Worm (Caenorhabditis elegans) whole organism, young adult: ENCODE data around the gene sdz-9.

Source experiments
- F23B12.7 ChIP-seq: sonication (generic microtip); optimal IDR thresholded peaks from 2 replicates; lab custom pipeline; 2017; ENCODE audit warnings: missing genetic modification characterization, mild to moderate bottlenecking, missing compliant biosample characterization, antibody characterized with exemption, moderate library complexity; ENCODE audit not compliant: insufficient read depth
- F55B11.4 ChIP-seq: sonication (generic microtip); optimal IDR thresholded peaks from 2 replicates; lab custom pipeline; 2016; ENCODE audit warnings: missing compliant biosample characterization, missing genetic modification characterization, borderline replicate concordance; ENCODE audit not compliant: insufficient read depth
- Y53F4B.3 ChIP-seq: fragments of 200-800 bp; sonication (Bioruptor generic); IDR thresholded peaks from 2 replicates; pipeline ENCODE4 v1.3.6; 2022; ENCODE audit warnings: missing genetic modification reagents, missing genetic modification characterization, missing compliant biosample characterization
- dpff-1 ChIP-seq: sonication (generic microtip); optimal IDR thresholded peaks from 2 replicates; lab custom pipeline; 2017; ENCODE audit warnings: mild to moderate bottlenecking, missing genetic modification characterization, missing compliant biosample characterization
- dpl-1 ChIP-seq: fragments of 150-350 bp; optimal IDR thresholded peaks from 2 replicates; lab custom pipeline; 2014; ENCODE audit warnings: missing biosample characterization, missing genetic modification reagents, missing genetic modification characterization
- him-1 ChIP-seq: sonication (generic microtip); optimal IDR thresholded peaks from 2 replicates; lab custom pipeline; 2016; ENCODE audit warnings: missing genotype, missing genetic modification reagents, missing genetic modification characterization, missing compliant biosample characterization
- let-607 ChIP-seq, 2 experiments: fragments of 200-800 bp in 1 of 2; sonication (Bioruptor generic) in 1 of 2; sonication (generic microtip) in 1 of 2; optimal IDR thresholded peaks; 2 replicates each; lab custom pipeline; 2016 to 2018; ENCODE audit warnings: mild to moderate bottlenecking in 2 of 2, missing compliant biosample characterization in 2 of 2, missing genetic modification characterization in 2 of 2, moderate library complexity in 2 of 2, missing genotype in 1 of 2
- nhr-120 ChIP-seq: fragments of 200-800 bp; sonication (Bioruptor generic); IDR thresholded peaks from 2 replicates; pipeline ENCODE4 v1.3.6; 2022; ENCODE audit warnings: missing genetic modification characterization, missing compliant biosample characterization
- sea-2 ChIP-seq: fragments of 200-800 bp; sonication (Bioruptor generic); IDR thresholded peaks from 2 replicates; pipeline ENCODE4 v1.3.6; 2022; ENCODE audit warnings: missing genetic modification characterization, missing compliant biosample characterization
- snpc-4 ChIP-seq, 5 experiments: fragments of 150-350 bp in 1 of 5; sonication (generic microtip) in 4 of 5; optimal IDR thresholded peaks; 2 replicates each; lab custom pipeline; 2014 to 2018; ENCODE audit warnings: missing genetic modification characterization in 5 of 5, missing biosample characterization in 3 of 5, antibody characterized with exemption in 2 of 5, mild to moderate bottlenecking in 2 of 5, missing compliant biosample characterization in 2 of 5, missing genotype in 2 of 5, moderate library complexity in 2 of 5, missing genetic modification reagents in 1 of 5

- no peak for TF ChIP-seq dpl-1
- no peak for TF ChIP-seq nhr-120 (GFP tag; lab: Robert Waterston, UW)
- TF ChIP-seq let-607 (tag; optimal IDR thresholded peaks at IDR 0.05; lab: Kevin White, UChicago): no peak
- no peak for TF ChIP-seq F55B11.4 (tag; lab: Kevin White, UChicago)
- no peak for TF ChIP-seq dpff-1 (tag; lab: Kevin White, UChicago)
- no peak for TF ChIP-seq Y53F4B.3 (GFP tag; lab: Robert Waterston, UW)
- no peak for TF ChIP-seq F23B12.7 (tag; lab: Kevin White, UChicago)
- TF ChIP-seq sea-2: no peak
- TF ChIP-seq snpc-4 (GFP tag; optimal IDR thresholded peaks at IDR 0.05; lab: Kevin White, UChicago): no peak
- TF ChIP-seq snpc-4 (tag; optimal IDR thresholded peaks at IDR 0.05; lab: Kevin White, UChicago): no peak
- TF ChIP-seq him-1 (tag; lab: Kevin White, UChicago): no peak
These were observed 41.6 kb upstream of the sdz-9 start for ce11 chrII:2815017-2815416.
